Fruit fly (Drosophila melanogaster) whole organism, embryonic: Measurements from ENCODE around the gene RluA-1.

Source experiments
- Ada2b ChIP-seq: fragments of 200-800 bp; sonication (Bioruptor generic); IDR thresholded peaks from 2 replicates; pipeline ENCODE4 v1.3.6; 2022; ENCODE audit warnings: missing biosample characterization, missing genetic modification characterization
- BEAF-32 ChIP-seq: fragments of 200-800 bp; sonication (Bioruptor generic); optimal IDR thresholded peaks from 3 replicates; lab custom pipeline; 2017; ENCODE audit warnings: missing biosample characterization, missing genetic modification characterization, mild to moderate bottlenecking, moderate library complexity, missing genetic modification reagents
- Bteb2 ChIP-seq: fragments of 200-800 bp; sonication (Bioruptor generic); optimal IDR thresholded peaks from 2 replicates; lab custom pipeline; 2016; ENCODE audit warnings: missing biosample characterization, missing genetic modification characterization
- CG10267 ChIP-seq: fragments of 200-800 bp; sonication (Bioruptor generic); optimal IDR thresholded peaks from 2 replicates; lab custom pipeline; 2018; ENCODE audit warnings: missing biosample characterization, mild to moderate bottlenecking, missing genetic modification characterization, moderate library complexity
- CG12659 ChIP-seq: fragments of 200-800 bp; sonication (Bioruptor generic); optimal IDR thresholded peaks from 3 replicates; lab custom pipeline; 2017; ENCODE audit warnings: mild to moderate bottlenecking, missing biosample characterization, missing genetic modification reagents, missing genetic modification characterization
- CG13296 ChIP-seq: fragments of 200-800 bp; sonication (Bioruptor generic); optimal IDR thresholded peaks from 3 replicates; lab custom pipeline; 2018; ENCODE audit warnings: missing biosample characterization, mild to moderate bottlenecking, missing genetic modification characterization
- CG1602 ChIP-seq: fragments of 200-800 bp; sonication (Bioruptor generic); optimal IDR thresholded peaks from 3 replicates; lab custom pipeline; 2016; ENCODE audit warnings: missing biosample characterization, missing genetic modification characterization
- CG1603 ChIP-seq: fragments of 200-800 bp; sonication (Bioruptor generic); optimal IDR thresholded peaks from 2 replicates; lab custom pipeline; 2019; ENCODE audit warnings: missing biosample characterization, mild to moderate bottlenecking, missing genetic modification characterization, moderate library complexity
- CG17612 ChIP-seq: fragments of 200-800 bp; sonication (Bioruptor generic); IDR thresholded peaks from 2 replicates; pipeline ENCODE4 v1.3.6; 2022; ENCODE audit warnings: missing biosample characterization, missing genetic modification characterization
- CG2116 ChIP-seq: fragments of 200-800 bp; sonication (Bioruptor generic); optimal IDR thresholded peaks from 3 replicates; lab custom pipeline; 2018; ENCODE audit warnings: missing biosample characterization, mild to moderate bottlenecking, missing genetic modification characterization
- CG2199 ChIP-seq: fragments of 200-800 bp; sonication (Bioruptor generic); IDR thresholded peaks from 3 replicates; pipeline ENCODE4 v1.3.6; 2022; ENCODE audit warnings: missing biosample characterization, missing genetic modification characterization
- CG2712 ChIP-seq: fragments of 200-800 bp; optimal IDR thresholded peaks from 3 replicates; lab custom pipeline; 2019; ENCODE audit warnings: missing biosample characterization, mild to moderate bottlenecking, missing genetic modification characterization, moderate library complexity
- CG2889 ChIP-seq: fragments of 200-800 bp; sonication (Bioruptor generic); IDR thresholded peaks from 3 replicates; pipeline ENCODE4 v1.3.6; 2022; ENCODE audit warnings: missing biosample characterization, missing genetic modification characterization
- CG32532 ChIP-seq: fragments of 200-800 bp; sonication (Bioruptor generic); IDR thresholded peaks from 2 replicates; pipeline ENCODE4 v1.3.6; 2022; ENCODE audit warnings: missing biosample characterization, missing genetic modification characterization
- CG7556 ChIP-seq: fragments of 200-800 bp; sonication (Bioruptor generic); optimal IDR thresholded peaks from 2 replicates; lab custom pipeline; 2017; ENCODE audit warnings: missing biosample characterization, mild to moderate bottlenecking, missing genetic modification characterization
- CG8359 ChIP-seq: fragments of 200-800 bp; sonication (Bioruptor generic); optimal IDR thresholded peaks from 2 replicates; lab custom pipeline; 2017; ENCODE audit warnings: missing biosample characterization, mild to moderate bottlenecking, missing genetic modification characterization, borderline replicate concordance
- Dbx ChIP-seq: fragments of 200-800 bp; sonication (Bioruptor generic); IDR thresholded peaks from 3 replicates; pipeline ENCODE4 v1.3.6; 2022; ENCODE audit warnings: missing biosample characterization, missing genetic modification characterization
- Dp ChIP-seq: fragments of 200-800 bp; sonication (Bioruptor generic); optimal IDR thresholded peaks from 2 replicates; lab custom pipeline; 2018; ENCODE audit warnings: missing biosample characterization, mild to moderate bottlenecking, missing genetic modification characterization, moderate library complexity
- Dref ChIP-seq: fragments of 200-800 bp; sonication (Bioruptor generic); IDR thresholded peaks from 2 replicates; pipeline ENCODE4 v1.3.6; 2022; ENCODE audit warnings: missing biosample characterization, missing genetic modification characterization
- E2f1 ChIP-seq: fragments of 200-800 bp; sonication (Bioruptor generic); IDR thresholded peaks from 2 replicates; pipeline ENCODE4 v1.3.6; 2022; ENCODE audit warnings: missing biosample characterization, missing genetic modification characterization
- Fer2 ChIP-seq: fragments of 200-800 bp; sonication (Bioruptor generic); optimal IDR thresholded peaks from 2 replicates; lab custom pipeline; 2018; ENCODE audit warnings: missing biosample characterization, mild to moderate bottlenecking, missing genetic modification characterization, moderate library complexity
- HLH4C ChIP-seq: fragments of 200-800 bp; sonication (Bioruptor generic); IDR thresholded peaks from 3 replicates; pipeline ENCODE4 v1.3.6; 2022; ENCODE audit warnings: missing biosample characterization, missing genetic modification characterization; ENCODE audit not compliant: partially characterized antibody
- Mad ChIP-seq: fragments of 200-800 bp; sonication (Bioruptor generic); optimal IDR thresholded peaks from 2 replicates; lab custom pipeline; 2016; ENCODE audit warnings: missing biosample characterization, missing genetic modification characterization
- Nf-YC ChIP-seq: fragments of 200-800 bp; optimal IDR thresholded peaks from 3 replicates; lab custom pipeline; 2019; ENCODE audit warnings: missing biosample characterization, mild to moderate bottlenecking, missing genetic modification characterization, moderate library complexity
- Opbp ChIP-seq: fragments of 200-800 bp; sonication (Bioruptor generic); IDR thresholded peaks from 3 replicates; pipeline ENCODE4 v1.3.6; 2022; ENCODE audit warnings: missing biosample characterization, missing genetic modification characterization; ENCODE audit not compliant: partially characterized antibody
- Optix ChIP-seq: fragments of 200-800 bp; sonication (Bioruptor generic); IDR thresholded peaks from 3 replicates; pipeline ENCODE4 v1.3.6; 2022; ENCODE audit warnings: missing biosample characterization, missing genetic modification characterization
- Scr ChIP-seq: fragments of 200-800 bp; sonication (Bioruptor generic); IDR thresholded peaks from 2 replicates; pipeline ENCODE4 v1.3.6; 2022; ENCODE audit warnings: missing biosample characterization, missing genetic modification characterization; ENCODE audit not compliant: partially characterized antibody
- Spps ChIP-seq: fragments of 200-800 bp; sonication (Bioruptor generic); optimal IDR thresholded peaks from 2 replicates; lab custom pipeline; 2018; ENCODE audit warnings: missing biosample characterization, mild to moderate bottlenecking, missing genetic modification characterization
- Sry-δ ChIP-seq: fragments of 200-800 bp; sonication (Bioruptor generic); optimal IDR thresholded peaks from 2 replicates; lab custom pipeline; 2016; ENCODE audit warnings: missing biosample characterization, missing genetic modification characterization
- cg ChIP-seq: fragments of 200-800 bp; sonication (Bioruptor generic); optimal IDR thresholded peaks from 3 replicates; lab custom pipeline; 2019; ENCODE audit warnings: missing biosample characterization, mild to moderate bottlenecking, missing genetic modification characterization, moderate library complexity
- croc ChIP-seq: fragments of 200-800 bp; sonication (Bioruptor generic); conservative IDR thresholded peaks from 3 replicates; pipeline ENCODE4 v1.3.6; 2022; ENCODE audit warnings: missing biosample characterization, missing genetic modification characterization
- crol ChIP-seq: fragments of 200-800 bp; sonication (Bioruptor generic); IDR thresholded peaks from 2 replicates; pipeline ENCODE4 v1.3.6; 2022; ENCODE audit warnings: missing biosample characterization, missing genetic modification characterization
- disco-r ChIP-seq: fragments of 200-800 bp; sonication (Bioruptor generic); optimal IDR thresholded peaks from 2 replicates; lab custom pipeline; 2016; ENCODE audit warnings: missing biosample characterization, missing genetic modification characterization
- ewg ChIP-seq: fragments of 200-800 bp; sonication (Bioruptor generic); optimal IDR thresholded peaks from 3 replicates; lab custom pipeline; 2017; ENCODE audit warnings: mild to moderate bottlenecking, missing biosample characterization, missing genetic modification reagents, missing genetic modification characterization
- eyg ChIP-seq: fragments of 200-800 bp; sonication (Bioruptor generic); optimal IDR thresholded peaks from 3 replicates; lab custom pipeline; 2016; ENCODE audit warnings: missing biosample characterization, missing genetic modification characterization
- fu2 ChIP-seq: fragments of 200-800 bp; sonication (Bioruptor generic); optimal IDR thresholded peaks from 2 replicates; lab custom pipeline; 2016; ENCODE audit warnings: missing biosample characterization, missing genetic modification characterization
- gfzf ChIP-seq: fragments of 200-800 bp; sonication (Bioruptor generic); optimal IDR thresholded peaks from 2 replicates; lab custom pipeline; 2016; ENCODE audit warnings: missing biosample characterization, mild to moderate bottlenecking, missing genetic modification characterization, moderate library complexity
- knrl ChIP-seq: fragments of 200-800 bp; sonication (Bioruptor generic); IDR thresholded peaks from 3 replicates; pipeline ENCODE4 v1.3.6; 2022; ENCODE audit warnings: missing biosample characterization, missing genetic modification characterization; ENCODE audit not compliant: partially characterized antibody
- nau ChIP-seq: fragments of 200-800 bp; sonication (Bioruptor generic); optimal IDR thresholded peaks from 3 replicates; lab custom pipeline; 2017; ENCODE audit warnings: missing biosample characterization, mild to moderate bottlenecking, missing genetic modification characterization, missing genetic modification reagents
- nerfin-1 ChIP-seq: fragments of 200-800 bp; sonication (Bioruptor generic); optimal IDR thresholded peaks from 3 replicates; lab custom pipeline; 2019; ENCODE audit warnings: missing biosample characterization, mild to moderate bottlenecking, missing genetic modification characterization, moderate library complexity
- nmo ChIP-seq: fragments of 200-800 bp; sonication (Bioruptor generic); optimal IDR thresholded peaks from 2 replicates; lab custom pipeline; 2018; ENCODE audit warnings: missing biosample characterization, mild to moderate bottlenecking, missing genetic modification characterization, moderate library complexity
- phol ChIP-seq: fragments of 200-800 bp; sonication (Bioruptor generic); optimal IDR thresholded peaks from 3 replicates; lab custom pipeline; 2018; ENCODE audit warnings: missing biosample characterization, mild to moderate bottlenecking, missing genetic modification characterization, moderate library complexity
- pzg ChIP-seq: fragments of 200-800 bp; sonication (Bioruptor generic); optimal IDR thresholded peaks from 3 replicates; lab custom pipeline; 2018; ENCODE audit warnings: missing biosample characterization, mild to moderate bottlenecking, missing genetic modification characterization, moderate library complexity
- row ChIP-seq: fragments of 200-800 bp; sonication (Bioruptor generic); IDR thresholded peaks from 3 replicates; pipeline ENCODE4 v1.3.6; 2022; ENCODE audit warnings: missing biosample characterization, missing genetic modification characterization
- slbo ChIP-seq: fragments of 200-800 bp; sonication (Bioruptor generic); IDR thresholded peaks from 2 replicates; pipeline ENCODE4 v1.3.6; 2022; ENCODE audit warnings: missing biosample characterization, missing genetic modification characterization
- sna ChIP-seq: fragments of 200-800 bp; sonication (Bioruptor generic); IDR thresholded peaks from 2 replicates; pipeline ENCODE4 v1.3.6; 2022; ENCODE audit warnings: missing biosample characterization, missing genetic modification characterization; ENCODE audit not compliant: partially characterized antibody
- unc-4 ChIP-seq: fragments of 200-800 bp; sonication (Bioruptor generic); IDR thresholded peaks from 2 replicates; pipeline ENCODE4 v1.3.6; 2022; ENCODE audit warnings: missing biosample characterization, missing genetic modification characterization; ENCODE audit not compliant: partially characterized antibody

Gene RluA-1

dm6 chr2L:10437317-10437716, 36.8 kb downstream of the RluA-1 start, which contains the start of gene STUB1 (continued):
- TF ChIP-seq nmo (GFP tag; lab: Kevin White, UChicago) (peak; percentile 9), phol (tag; lab: Kevin White, UChicago) (peak; percentile 19), Dp (GFP tag; lab: Kevin White, UChicago) (peak; percentile 81), Spps (tag; lab: Kevin White, UChicago) (no peak), fu2 (GFP tag; lab: Kevin White, UChicago) (peak; percentile 27), Sry-δ (GFP tag; lab: Kevin White, UChicago) (peak; percentile 89), gfzf (GFP tag; lab: Kevin White, UChicago) (peak; percentile 3), CG2199 (GFP tag; lab: Robert Waterston, UW) (0 out of 3 replicates have a peak, but pooled peaks have one; percentile 44), CG8359 (no peak), Optix (GFP tag; lab: Robert Waterston, UW) (no peak), Ada2b (GFP tag; lab: Robert Waterston, UW) (no peak), Fer2 (tag; lab: Kevin White, UChicago) (no peak), slbo (GFP tag; lab: Robert Waterston, UW) (no peak; the same call in 1 of the 2 replicates), CG2889 (no peak), Mad (GFP tag; lab: Kevin White, UChicago) (no peak), row (GFP tag; lab: Robert Waterston, UW) (peak; percentile 77)

DNA sequence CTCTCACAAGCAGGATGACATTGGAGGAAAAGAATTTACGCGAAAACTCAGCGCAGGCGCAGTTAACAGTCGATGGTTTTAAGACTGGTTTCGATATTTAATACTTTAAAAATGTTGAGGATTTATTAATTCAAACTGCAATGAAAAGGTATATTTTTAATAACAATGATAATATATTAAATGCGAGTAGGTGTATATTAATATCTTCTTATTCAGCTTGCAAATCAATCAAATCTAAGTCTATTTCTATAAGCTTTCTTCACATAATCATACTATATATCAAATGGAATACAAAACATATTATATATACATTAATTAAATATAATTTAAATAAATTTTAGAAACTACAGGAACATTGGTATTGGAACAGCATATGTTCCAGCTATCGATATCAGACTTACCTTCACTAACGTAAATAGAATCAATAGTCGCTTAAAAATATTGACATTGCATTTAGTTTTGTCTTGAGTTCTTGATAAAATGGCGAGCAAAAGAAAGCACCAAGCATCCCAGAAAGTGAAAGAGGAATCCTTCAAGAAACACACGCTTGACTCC, 38.5 kb downstream of the RluA-1 start, which contains the start of the genes TBC1D16 and holn1:
Gene TBC1D16, minus strand, starts transcription at position 51 of the 555 bp plus-strand sequence.
Gene holn1, plus strand, starts transcription at position 390 of the 555 bp plus-strand sequence.
- TF ChIP-seq ewg (GFP tag; lab: Kevin White, UChicago) (peak; percentile 85), CG2712 (tag; lab: Kevin White, UChicago) (peak; percentile 30), crol (GFP tag; lab: Robert Waterston, UW) (no peak), Sry-δ (GFP tag; lab: Kevin White, UChicago) (peak; percentile 62), Opbp (GFP tag; lab: Robert Waterston, UW) (no peak), eyg (GFP tag; lab: Kevin White, UChicago) (no peak), Dref (GFP tag; lab: Robert Waterston, UW) (peak; percentile 54), HLH4C (GFP tag; lab: Robert Waterston, UW) (peak; percentile 52; the same call in 2 of the 3 replicates), disco-r (GFP tag; lab: Kevin White, UChicago) (no peak), nerfin-1 (tag; lab: Kevin White, UChicago) (peak; percentile 3), CG13296 (GFP tag; lab: Kevin White, UChicago) (peak; percentile 41), CG1602 (GFP tag; lab: Kevin White, UChicago) (no peak), unc-4 (peak; percentile 64), row (GFP tag; lab: Robert Waterston, UW) (peak; percentile 55; the same call in 1 of the 3 replicates), nau (no peak), phol (tag; lab: Kevin White, UChicago) (peak; percentile 5), CG12659 (GFP tag; lab: Kevin White, UChicago) (peak; percentile 37), CG2116 (GFP tag; lab: Kevin White, UChicago) (peak; percentile 21), Scr (peak; percentile 71), CG32532 (GFP tag; lab: Robert Waterston, UW) (no peak), E2f1 (GFP tag; lab: Robert Waterston, UW) (no peak), CG17612 (GFP tag; lab: Robert Waterston, UW) (no peak), croc (no peak), knrl (GFP tag; lab: Robert Waterston, UW) (no peak), Dbx (no peak), CG10267 (tag; lab: Kevin White, UChicago) (peak; percentile 1), Nf-YC (tag; lab: Kevin White, UChicago) (peak; percentile 13), cg (GFP tag; lab: Kevin White, UChicago) (no peak), CG8359 (no peak), pzg (GFP tag; lab: Kevin White, UChicago) (peak; percentile 13), CG7556 (GFP tag; lab: Kevin White, UChicago) (no peak), sna (GFP tag; lab: Robert Waterston, UW) (0 out of 2 replicates have a peak, but pooled peaks have one; percentile 32), Bteb2 (GFP tag; lab: Kevin White, UChicago) (no peak), CG1603 (tag; lab: Kevin White, UChicago) (peak; percentile 8), BEAF-32 (GFP tag; lab: Kevin White, UChicago) (peak; percentile 60)
